Fruit fly (Drosophila melanogaster) whole organism, wandering third instar larva: Measurements from ENCODE around the gene CG1463.

Experiments
- Abd-B ChIP-seq: fragments of >200 bp; optimal IDR thresholded peaks from 2 replicates; lab custom pipeline; 2017; ENCODE audit warnings: missing biosample characterization, missing genetic modification characterization
- CG32264 ChIP-seq: fragments of 200-800 bp; sonication (Bioruptor generic); optimal IDR thresholded peaks from 2 replicates; lab custom pipeline; 2016; ENCODE audit warnings: missing biosample characterization, missing genetic modification characterization
- CG9705 ChIP-seq: fragments of 200-800 bp; sonication (Bioruptor generic); optimal IDR thresholded peaks from 2 replicates; lab custom pipeline; 2018; ENCODE audit warnings: missing biosample characterization, mild to moderate bottlenecking, missing genetic modification characterization
- CrebA ChIP-seq: fragments of 200-800 bp; sonication (Bioruptor generic); optimal IDR thresholded peaks from 2 replicates; lab custom pipeline; 2016; ENCODE audit warnings: missing biosample characterization, mild to moderate bottlenecking, missing genetic modification characterization, borderline replicate concordance
- Dfd ChIP-seq: fragments of >200 bp; optimal IDR thresholded peaks from 2 replicates; lab custom pipeline; 2017; ENCODE audit warnings: missing biosample characterization, missing genetic modification characterization
- Dif ChIP-seq: fragments of 200-275, 200-300 bp; sonication (Bioruptor generic); optimal IDR thresholded peaks from 2 replicates; lab custom pipeline; 2018; ENCODE audit warnings: missing biosample characterization, missing genetic modification characterization; ENCODE audit not compliant: partially characterized antibody
- GATAd ChIP-seq: sonication (Bioruptor generic); optimal IDR thresholded peaks from 2 replicates; lab custom pipeline; 2016; ENCODE audit warnings: missing biosample characterization, missing genetic modification characterization
- HLH106 ChIP-seq: fragments of 200-800 bp; optimal IDR thresholded peaks from 3 replicates; lab custom pipeline; 2019; ENCODE audit warnings: missing biosample characterization, mild to moderate bottlenecking, missing genetic modification characterization, moderate library complexity
- Hnf4 ChIP-seq: fragments of 200-800 bp; sonication (Bioruptor generic); optimal IDR thresholded peaks from 2 replicates; lab custom pipeline; 2016; ENCODE audit warnings: missing biosample characterization, mild to moderate bottlenecking, missing genetic modification characterization
- Hr78 ChIP-seq: fragments of >200 bp; optimal IDR thresholded peaks from 2 replicates; lab custom pipeline; 2017; ENCODE audit warnings: missing biosample characterization, missing genetic modification characterization
- Hr83 ChIP-seq: fragments of 200-300 bp; sonication (Bioruptor generic); optimal IDR thresholded peaks from 2 replicates; lab custom pipeline; 2016; ENCODE audit warnings: missing biosample characterization, mild to moderate bottlenecking, missing genetic modification characterization, moderate library complexity; ENCODE audit not compliant: poor library complexity, severe bottlenecking
- Jra ChIP-seq: sonication (Bioruptor generic); optimal IDR thresholded peaks from 2 replicates; lab custom pipeline; 2016; ENCODE audit warnings: missing biosample characterization, missing genetic modification characterization
- Mio ChIP-seq: sonication (Bioruptor generic); optimal IDR thresholded peaks from 2 replicates; lab custom pipeline; 2016; ENCODE audit warnings: missing biosample characterization, missing genetic modification characterization
- Myc ChIP-seq: fragments of >200 bp; optimal IDR thresholded peaks from 2 replicates; lab custom pipeline; 2017
- N ChIP-seq: fragments of >200 bp; optimal IDR thresholded peaks from 2 replicates; lab custom pipeline; 2018; ENCODE audit warnings: missing biosample characterization, missing external identifiers, missing genetic modification characterization
- OdsH ChIP-seq: fragments of 200-800 bp; sonication (Bioruptor generic); optimal IDR thresholded peaks from 2 replicates; lab custom pipeline; 2016; ENCODE audit warnings: missing biosample characterization, mild to moderate bottlenecking, missing genetic modification characterization
- Rel ChIP-seq, 2 experiments: fragments of 200-800 bp; sonication (Bioruptor generic) in 1 of 2; optimal IDR thresholded peaks; 2 replicates in 1 of 2; 3 replicates in 1 of 2; lab custom pipeline; 2016 to 2019; ENCODE audit warnings: mild to moderate bottlenecking in 2 of 2, missing biosample characterization in 2 of 2, missing genetic modification characterization in 2 of 2, moderate library complexity in 1 of 2
- Sp1 ChIP-seq: fragments of 200-800 bp; sonication (Bioruptor generic); optimal IDR thresholded peaks from 3 replicates; lab custom pipeline; 2019; ENCODE audit warnings: missing biosample characterization, mild to moderate bottlenecking, missing genetic modification characterization, moderate library complexity
- Vsx2 ChIP-seq: fragments of 200-300, 225-300 bp; sonication (Bioruptor generic); optimal IDR thresholded peaks from 2 replicates; lab custom pipeline; 2018; ENCODE audit warnings: missing biosample characterization, missing genetic modification characterization; ENCODE audit not compliant: partially characterized antibody
- br ChIP-seq: fragments of 200-800 bp; sonication (Bioruptor generic); optimal IDR thresholded peaks from 2 replicates; lab custom pipeline; 2016; ENCODE audit warnings: missing biosample characterization, missing genetic modification characterization
- brk ChIP-seq: fragments of 200-800 bp; sonication (Bioruptor generic); optimal IDR thresholded peaks from 2 replicates; lab custom pipeline; 2016; ENCODE audit warnings: missing biosample characterization, mild to moderate bottlenecking, missing genetic modification characterization
- dl ChIP-seq, 2 experiments: fragments of 175-275, 200-275 bp in 1 of 2; fragments of 200-275 bp in 1 of 2; sonication (Bioruptor generic); optimal IDR thresholded peaks; lab custom pipeline; 2018; ENCODE audit warnings: mild to moderate bottlenecking in 2 of 2, missing biosample characterization in 2 of 2, missing genetic modification characterization in 2 of 2, moderate library complexity in 2 of 2; ENCODE audit not compliant: partially characterized antibody in 2 of 2, insufficient read depth in 1 of 2
- dmrt93B ChIP-seq: fragments of 200-800 bp; sonication (Bioruptor generic); optimal IDR thresholded peaks from 2 replicates; lab custom pipeline; 2018; ENCODE audit warnings: missing biosample characterization, mild to moderate bottlenecking, missing genetic modification characterization
- dsf ChIP-seq: sonication (Bioruptor generic); optimal IDR thresholded peaks from 2 replicates; lab custom pipeline; 2016; ENCODE audit warnings: missing biosample characterization, missing genetic modification characterization, borderline replicate concordance
- ey ChIP-seq: fragments of 200-800 bp; sonication (Bioruptor generic); optimal IDR thresholded peaks from 2 replicates; lab custom pipeline; 2016; ENCODE audit warnings: missing biosample characterization, missing genetic modification characterization
- foxo ChIP-seq, 2 experiments: fragments of 200-800 bp; sonication (Bioruptor generic); optimal IDR thresholded peaks; 2 replicates in 1 of 2; 3 replicates in 1 of 2; lab custom pipeline; 2016 to 2017; ENCODE audit warnings: missing biosample characterization in 2 of 2, missing genetic modification characterization in 2 of 2
- fru ChIP-seq: fragments of 200-800 bp; sonication (Bioruptor generic); optimal IDR thresholded peaks from 3 replicates; lab custom pipeline; 2016; ENCODE audit warnings: missing biosample characterization, mild to moderate bottlenecking, missing genetic modification characterization
- h ChIP-seq: fragments of 200-800 bp; sonication (Bioruptor generic); optimal IDR thresholded peaks from 3 replicates; lab custom pipeline; 2016; ENCODE audit warnings: missing biosample characterization, mild to moderate bottlenecking, missing genetic modification characterization
- jim ChIP-seq: fragments of 175-275, 200-325 bp; sonication (Bioruptor generic); optimal IDR thresholded peaks from 2 replicates; lab custom pipeline; 2016; ENCODE audit warnings: missing biosample characterization, mild to moderate bottlenecking, missing genetic modification characterization
- lola ChIP-seq: fragments of >200 bp; optimal IDR thresholded peaks from 2 replicates; lab custom pipeline; 2017; ENCODE audit warnings: missing biosample characterization, missing genetic modification characterization
- pan ChIP-seq: fragments of >200 bp; optimal IDR thresholded peaks from 2 replicates; lab custom pipeline; 2017
- psq ChIP-seq: fragments of 200-800 bp; sonication (Bioruptor generic); optimal IDR thresholded peaks from 3 replicates; lab custom pipeline; 2017; ENCODE audit warnings: missing biosample characterization, mild to moderate bottlenecking, missing genetic modification characterization, moderate library complexity
- rgr ChIP-seq: fragments of 200-800 bp; sonication (Bioruptor generic); optimal IDR thresholded peaks from 3 replicates; lab custom pipeline; 2016; ENCODE audit warnings: missing biosample characterization, mild to moderate bottlenecking, missing genetic modification characterization
- sage ChIP-seq: fragments of 200-800 bp; sonication (Bioruptor generic); optimal IDR thresholded peaks from 2 replicates; lab custom pipeline; 2016; ENCODE audit warnings: missing biosample characterization, mild to moderate bottlenecking, missing genetic modification characterization
- sv ChIP-seq: fragments of 200-800 bp; sonication (Bioruptor generic); optimal IDR thresholded peaks from 3 replicates; lab custom pipeline; 2016; ENCODE audit warnings: missing biosample characterization, missing genetic modification characterization
- tai ChIP-seq: sonication (Bioruptor generic); optimal IDR thresholded peaks from 2 replicates; lab custom pipeline; 2016; ENCODE audit warnings: missing biosample characterization, missing genetic modification characterization
- usp ChIP-seq: fragments of >200 bp; optimal IDR thresholded peaks from 2 replicates; lab custom pipeline; 2017; ENCODE audit warnings: missing biosample characterization, missing genetic modification characterization
- woc ChIP-seq: sonication (Bioruptor generic); optimal IDR thresholded peaks from 2 replicates; lab custom pipeline; 2016; ENCODE audit warnings: missing biosample characterization, mild to moderate bottlenecking, missing genetic modification characterization

CG1463 gene

DNA sequence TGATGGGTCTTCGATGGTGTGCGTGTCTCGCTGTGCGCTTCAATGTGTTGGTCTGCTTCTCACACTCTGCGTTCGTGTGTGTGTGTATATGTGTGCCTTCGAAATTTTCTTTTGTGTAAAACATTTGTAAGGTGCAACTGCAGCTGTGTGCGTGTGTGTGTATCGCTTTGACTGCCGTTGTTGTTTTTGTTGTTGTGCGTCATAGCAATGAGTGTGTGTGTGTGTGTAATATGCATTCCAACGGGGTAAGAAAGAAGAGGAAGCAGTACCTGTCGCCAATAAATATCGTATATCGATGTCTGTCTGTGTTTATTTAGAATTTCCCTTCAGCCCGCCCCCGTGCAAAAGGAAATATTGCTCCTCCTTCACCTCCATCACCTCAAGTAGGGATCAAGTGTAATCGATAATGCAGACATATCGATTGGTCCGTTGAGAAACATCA, 42.8 kb upstream of the CG1463 start (continued):
- TF ChIP-seq CG32264 (GFP tag; lab: Kevin White, UChicago), result no peak
- TF ChIP-seq Dfd, result no peak
- TF ChIP-seq Myc (lab: Kevin White, UChicago), result no peak

dm6 chrX:12653574-12653973, 42.1 kb upstream of the CG1463 start, which contains the start of gene CkIalpha:
CkIalpha (plus strand) TSS chrX:12653626.
- TF ChIP-seq Dfd, result no peak
- TF ChIP-seq Rel (GFP tag; optimal IDR thresholded peaks at IDR 0.05; lab: Kevin White, UChicago), result no peak
- peak; percentile 89 for TF ChIP-seq Rel (tag; optimal IDR thresholded peaks at IDR 0.05; lab: Kevin White, UChicago)
- peak in 1 of 2 experiments; percentile 77 for TF ChIP-seq foxo (GFP tag; optimal IDR thresholded peaks at IDR 0.05; lab: Kevin White, UChicago)
- TF ChIP-seq Dif, result no peak
- TF ChIP-seq tai, result peak; percentile 90
- no peak for TF ChIP-seq Mio (GFP tag; lab: Kevin White, UChicago)
- peak; percentile 94 for TF ChIP-seq Hr83 (GFP tag; lab: Kevin White, UChicago)
- peak; percentile 78 for TF ChIP-seq h (GFP tag; lab: Kevin White, UChicago)
- peak; percentile 34 for TF ChIP-seq dmrt93B (GFP tag; lab: Kevin White, UChicago)
- TF ChIP-seq sage (GFP tag; lab: Kevin White, UChicago), result peak; percentile 45
- TF ChIP-seq rgr, result peak; percentile 73
- TF ChIP-seq Sp1 (GFP tag; lab: Kevin White, UChicago), result peak; percentile 44
- no peak for TF ChIP-seq dl (GFP tag; optimal IDR thresholded peaks at IDR 0.05; lab: Kevin White, UChicago; ENCODE audit: insufficient read depth in 1 of 2, partially characterized antibody in 2 of 2)
- TF ChIP-seq pan (lab: Kevin White, UChicago), result no peak
- TF ChIP-seq CG9705 (GFP tag; lab: Kevin White, UChicago), result peak; percentile 42
- TF ChIP-seq dsf (GFP tag; lab: Kevin White, UChicago), result peak; percentile 56
- TF ChIP-seq woc (GFP tag; lab: Kevin White, UChicago), result no peak
- no peak for TF ChIP-seq usp
- no peak for TF ChIP-seq Myc (lab: Kevin White, UChicago)
- peak; percentile 60 for TF ChIP-seq HLH106 (tag; lab: Kevin White, UChicago)
- TF ChIP-seq sv (GFP tag; lab: Kevin White, UChicago), result peak; percentile 28
- peak; percentile 11 for TF ChIP-seq jim (GFP tag; lab: Kevin White, UChicago)
- peak; percentile 77 for TF ChIP-seq Jra
- TF ChIP-seq lola, result no peak
- TF ChIP-seq Vsx2 (GFP tag; lab: Kevin White, UChicago), result no peak
- peak; percentile 41 for TF ChIP-seq GATAd
- no peak for TF ChIP-seq CrebA (GFP tag; lab: Kevin White, UChicago)
- peak; percentile 54 for TF ChIP-seq br (GFP tag; lab: Kevin White, UChicago)
- peak; percentile 47 for TF ChIP-seq ey (GFP tag; lab: Kevin White, UChicago)
- TF ChIP-seq fru, result peak; percentile 64
- TF ChIP-seq N, result no peak
- TF ChIP-seq Hr78 (GFP tag; lab: Kevin White, UChicago), result no peak
- TF ChIP-seq Hnf4 (GFP tag; lab: Kevin White, UChicago), result peak; percentile 84
- no peak for TF ChIP-seq Abd-B (GFP tag; lab: Kevin White, UChicago)
- TF ChIP-seq OdsH, result peak; percentile 31
- TF ChIP-seq CG32264 (GFP tag; lab: Kevin White, UChicago), result no peak
- TF ChIP-seq psq (GFP tag; lab: Kevin White, UChicago), result peak; percentile 8
- TF ChIP-seq brk (GFP tag; lab: Kevin White, UChicago), result peak; percentile 41
- TF ChIP-seq, all 38 proteins: peak for 23

dm6 chrX:12651613-12652012, 40.1 kb upstream of the CG1463 start:
- TF ChIP-seq dl (GFP tag; optimal IDR thresholded peaks at IDR 0.05; lab: Kevin White, UChicago; ENCODE audit: insufficient read depth in 1 of 2, partially characterized antibody in 2 of 2) (no peak), Dfd (peak; percentile 91), lola (no peak)
